Worm (Caenorhabditis elegans): ENCODE measurements around the gene ccep-135.

ccep-135 gene

DNA sequence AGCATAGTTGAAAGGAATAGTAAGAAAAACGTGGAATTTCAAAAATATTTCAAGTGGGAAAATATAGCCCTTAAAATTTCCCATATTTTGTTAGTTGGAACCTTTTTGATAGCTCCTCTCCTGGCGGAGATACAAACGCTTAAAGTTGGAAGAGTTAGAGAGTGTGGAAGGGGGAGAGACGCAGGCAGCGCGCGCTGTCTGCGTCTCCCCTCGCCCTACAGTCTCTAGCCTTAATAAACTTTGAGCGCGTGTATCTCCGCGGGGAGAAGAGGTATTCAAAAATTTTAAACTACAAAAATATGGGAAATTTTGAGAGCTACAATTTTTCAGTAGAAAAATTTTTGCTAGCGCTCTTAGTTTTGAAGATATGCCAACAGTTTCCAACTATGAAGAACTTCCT, 27.1 kb upstream of the ccep-135 start:
- TF ChIP-seq hmg-4 (GFP tag; optimal IDR thresholded peaks at IDR 0.05) (no peak), sea-1 (GFP tag; conservative IDR thresholded peaks at IDR 0.05) (no peak), hmbx-1 (tag; optimal IDR thresholded peaks at IDR 0.05) (no peak), scrt-1 (GFP tag; IDR thresholded peaks at IDR 0.05) (no peak), tbx-11 (GFP tag; IDR thresholded peaks at IDR 0.05) (no peak), ceh-36 (tag; optimal IDR thresholded peaks at IDR 0.05) (no peak), B0310.2 (tag; optimal IDR thresholded peaks at IDR 0.05) (no peak), tbx-37 (GFP tag; conservative IDR thresholded peaks at IDR 0.05) (no peak), aly-1 (tag; optimal IDR thresholded peaks at IDR 0.05) (no peak), tra-4 (tag; optimal IDR thresholded peaks at IDR 0.05) (no peak), flt-1 (GFP tag; IDR thresholded peaks at IDR 0.05) (no peak), F13C5.2 (tag; optimal IDR thresholded peaks at IDR 0.05) (no peak), ets-7 (tag; optimal IDR thresholded peaks at IDR 0.05) (no peak), ama-1 (optimal IDR thresholded peaks at IDR 0.05) (no peak), ceh-13 (GFP tag; optimal IDR thresholded peaks at IDR 0.05) (no peak), pes-1 (GFP tag; IDR thresholded peaks at IDR 0.05) (no peak), hnd-1 (tag; optimal IDR thresholded peaks at IDR 0.05) (no peak)

- TF ChIP-seq scrt-1 (GFP tag; IDR thresholded peaks at IDR 0.05) (no peak), ama-1 (optimal IDR thresholded peaks at IDR 0.05) (no peak), hnd-1 (tag; optimal IDR thresholded peaks at IDR 0.05) (no peak), ets-7 (tag; optimal IDR thresholded peaks at IDR 0.05) (no peak)
These were observed 25.7 kb upstream of the ccep-135 start for ce11 chrIII:3065876-3066509.

DNA sequence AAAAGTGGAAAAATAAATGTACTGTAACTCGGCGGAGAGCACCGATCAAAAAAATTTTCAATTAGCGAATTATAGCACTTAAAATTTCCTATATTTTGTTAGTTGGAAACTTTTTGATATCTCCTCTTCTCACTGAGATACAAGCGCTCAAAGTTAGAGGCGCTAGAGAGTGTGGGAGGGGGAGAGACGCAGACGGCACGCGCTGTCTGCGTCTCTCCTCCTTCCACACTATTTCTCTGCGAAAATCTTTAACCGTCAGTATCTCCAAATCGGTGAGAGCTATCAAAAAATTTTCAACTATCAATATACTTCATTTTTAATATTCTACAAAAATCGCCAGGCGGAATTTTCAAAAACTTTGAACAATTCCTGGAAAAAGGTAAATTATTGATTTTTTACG, 24.9 kb upstream of the ccep-135 start:
- TF ChIP-seq scrt-1 (GFP tag; IDR thresholded peaks at IDR 0.05) (no peak), sea-1 (GFP tag; conservative IDR thresholded peaks at IDR 0.05) (no peak), ama-1 (optimal IDR thresholded peaks at IDR 0.05) (no peak), ceh-36 (tag; optimal IDR thresholded peaks at IDR 0.05) (no peak), tbx-37 (GFP tag; conservative IDR thresholded peaks at IDR 0.05) (no peak), tra-4 (tag; optimal IDR thresholded peaks at IDR 0.05) (no peak), ceh-13 (GFP tag; optimal IDR thresholded peaks at IDR 0.05) (no peak), hmg-4 (GFP tag; optimal IDR thresholded peaks at IDR 0.05) (no peak), pes-1 (GFP tag; IDR thresholded peaks at IDR 0.05) (no peak), F13C5.2 (tag; optimal IDR thresholded peaks at IDR 0.05) (no peak), tbx-11 (GFP tag; IDR thresholded peaks at IDR 0.05) (no peak), flt-1 (GFP tag; IDR thresholded peaks at IDR 0.05) (no peak), hmbx-1 (tag; optimal IDR thresholded peaks at IDR 0.05) (no peak), aly-1 (tag; optimal IDR thresholded peaks at IDR 0.05) (no peak), B0310.2 (tag; optimal IDR thresholded peaks at IDR 0.05) (no peak), hnd-1 (tag; optimal IDR thresholded peaks at IDR 0.05) (no peak)

- no peak for TF ChIP-seq tbx-11 (GFP tag; IDR thresholded peaks at IDR 0.05)
- TF ChIP-seq F13C5.2 (tag; optimal IDR thresholded peaks at IDR 0.05): peak; percentile 31
These were observed 23.7 kb upstream of the ccep-135 start, which contains the start of gene ubl-1 for ce11 chrIII:3067909-3068455. TSS of gene ubl-1 (plus strand) at chrIII:3068310.

- no peak for TF ChIP-seq hmbx-1 (tag; optimal IDR thresholded peaks at IDR 0.05)
- no peak for TF ChIP-seq sea-1 (GFP tag; conservative IDR thresholded peaks at IDR 0.05)
- no peak for TF ChIP-seq pes-1 (GFP tag; IDR thresholded peaks at IDR 0.05)
These were observed 22.6 kb upstream of the ccep-135 start for ce11 chrIII:3069101-3069500.

ce11 chrIII:3070026-3070573, 21.6 kb upstream of the ccep-135 start, which contains the start of gene H06I04.3:
TSS of gene H06I04.3 (plus strand) at chrIII:3070523.
- TF ChIP-seq sea-1 (GFP tag; conservative IDR thresholded peaks at IDR 0.05): no peak
- no peak for TF ChIP-seq tbx-37 (GFP tag; conservative IDR thresholded peaks at IDR 0.05)
- TF ChIP-seq F13C5.2 (tag; optimal IDR thresholded peaks at IDR 0.05): peak; percentile 35
- no peak for TF ChIP-seq B0310.2 (tag; optimal IDR thresholded peaks at IDR 0.05)
- no peak for TF ChIP-seq hmbx-1 (tag; optimal IDR thresholded peaks at IDR 0.05)

DNA sequence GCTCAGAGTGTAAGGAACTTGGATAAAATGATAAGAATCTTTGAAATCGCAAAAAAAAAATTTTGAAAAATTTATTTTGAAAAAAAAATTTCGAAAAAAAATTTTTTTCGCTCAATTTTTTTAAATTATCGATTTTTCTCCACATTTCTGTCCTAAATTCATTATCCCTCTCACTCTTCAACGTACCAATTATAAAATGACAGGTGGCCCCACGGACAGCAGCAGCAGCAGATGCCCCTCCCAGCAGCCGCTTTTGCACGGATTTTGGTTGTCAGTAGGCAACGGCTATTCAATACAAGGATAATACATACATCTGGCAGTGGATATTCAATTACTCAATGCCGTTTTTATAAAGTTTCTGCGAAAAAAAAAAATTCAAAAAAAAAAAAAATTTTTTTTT, 5.2 kb upstream of the ccep-135 start, which contains the start of gene sft-1:
Gene sft-1 (plus strand): TSS at position 201 of the 400 bp plus-strand sequence.
- TF ChIP-seq scrt-1 (GFP tag; IDR thresholded peaks at IDR 0.05) (no peak), hmbx-1 (tag; optimal IDR thresholded peaks at IDR 0.05) (no peak), tbx-11 (GFP tag; IDR thresholded peaks at IDR 0.05) (no peak), ceh-13 (GFP tag; optimal IDR thresholded peaks at IDR 0.05) (no peak), hnd-1 (tag; optimal IDR thresholded peaks at IDR 0.05) (no peak), B0310.2 (tag; optimal IDR thresholded peaks at IDR 0.05) (no peak), ceh-36 (tag; optimal IDR thresholded peaks at IDR 0.05) (no peak), ets-7 (tag; optimal IDR thresholded peaks at IDR 0.05) (no peak), F13C5.2 (tag; optimal IDR thresholded peaks at IDR 0.05) (no peak)

ce11 chrIII:3094694-3095093, 3.0 kb downstream of the ccep-135 start:
- TF ChIP-seq tra-4 (tag; optimal IDR thresholded peaks at IDR 0.05): no peak
- TF ChIP-seq scrt-1 (GFP tag; IDR thresholded peaks at IDR 0.05): no peak
- no peak for TF ChIP-seq ceh-36 (tag; optimal IDR thresholded peaks at IDR 0.05)
- TF ChIP-seq B0310.2 (tag; optimal IDR thresholded peaks at IDR 0.05): no peak
- TF ChIP-seq flt-1 (GFP tag; IDR thresholded peaks at IDR 0.05): no peak
- no peak for TF ChIP-seq tbx-11 (GFP tag; IDR thresholded peaks at IDR 0.05)
- no peak for TF ChIP-seq ceh-13 (GFP tag; optimal IDR thresholded peaks at IDR 0.05)
- no peak for TF ChIP-seq pes-1 (GFP tag; IDR thresholded peaks at IDR 0.05)
- no peak for TF ChIP-seq tbx-37 (GFP tag; conservative IDR thresholded peaks at IDR 0.05)
- no peak for TF ChIP-seq sea-1 (GFP tag; conservative IDR thresholded peaks at IDR 0.05)
- no peak for TF ChIP-seq ama-1 (optimal IDR thresholded peaks at IDR 0.05)
- TF ChIP-seq hnd-1 (tag; optimal IDR thresholded peaks at IDR 0.05): no peak
- no peak for TF ChIP-seq F13C5.2 (tag; optimal IDR thresholded peaks at IDR 0.05)
- TF ChIP-seq ets-7 (tag; optimal IDR thresholded peaks at IDR 0.05): no peak
- TF ChIP-seq hmg-4 (GFP tag; optimal IDR thresholded peaks at IDR 0.05): no peak
- TF ChIP-seq hmbx-1 (tag; optimal IDR thresholded peaks at IDR 0.05): no peak

All from whole organism, early embryonic.